Fruit fly (Drosophila melanogaster): ENCODE measurements around the gene CG43235.

DNA sequence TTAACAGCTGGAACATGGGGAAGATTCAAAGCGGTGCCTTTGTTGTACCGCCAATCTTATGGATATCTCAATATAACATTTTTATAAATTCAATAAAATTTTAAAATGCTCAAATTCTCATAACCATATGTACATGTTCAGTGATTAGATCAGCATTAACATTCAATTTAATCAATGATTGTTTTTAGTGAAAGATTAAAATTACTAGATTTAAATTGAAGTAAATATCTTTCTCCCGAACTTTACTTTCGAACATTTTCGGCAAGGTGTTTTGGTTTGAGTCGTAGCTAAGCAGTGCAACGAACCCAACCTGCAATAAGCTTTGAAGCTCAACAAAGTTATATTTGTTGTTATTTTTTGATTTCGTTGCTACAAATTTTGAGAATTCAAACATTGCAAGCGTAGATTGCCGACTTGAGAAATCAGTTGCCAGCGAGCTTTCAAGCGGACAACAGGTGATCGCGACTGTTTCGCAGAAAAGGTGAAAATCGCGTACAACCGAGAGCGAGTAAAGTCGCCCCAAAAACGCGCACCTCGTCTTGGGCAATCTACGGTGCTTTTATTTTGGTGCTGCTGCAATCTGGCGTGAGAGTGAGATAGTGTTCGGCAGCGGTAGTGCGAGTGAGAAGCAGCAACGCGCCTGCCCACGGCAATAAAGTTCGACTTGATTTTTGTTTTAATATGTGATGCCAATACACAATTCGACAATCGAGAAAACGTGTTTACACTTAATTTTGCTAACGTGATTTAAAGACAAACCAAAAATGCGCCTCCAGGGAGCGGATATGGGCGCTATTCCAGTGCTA lies 9.8 kb downstream of the CG43235 start, which contains the start of gene Tep3:
- TF ChIP-seq CG17912 (GFP tag; optimal IDR thresholded peaks at IDR 0.05) (no peak), crp (GFP tag; optimal IDR thresholded peaks at IDR 0.05) (no peak), vvl (GFP tag; IDR thresholded peaks at IDR 0.05) (0 out of 2 replicates have a peak, but pooled peaks have one; percentile 30), CG11695 (GFP tag; IDR thresholded peaks at IDR 0.05) (no peak; the same call in 2 of the 3 replicates), CG11398 (GFP tag; optimal IDR thresholded peaks at IDR 0.05) (no peak), CG7372 (GFP tag; IDR thresholded peaks at IDR 0.05) (no peak), Chrac-16 (GFP tag; optimal IDR thresholded peaks at IDR 0.05) (no peak), trem (tag; optimal IDR thresholded peaks at IDR 0.05) (no peak), CG7271 (tag; optimal IDR thresholded peaks at IDR 0.05) (no peak)
